Worm (Caenorhabditis elegans) whole organism, L1 larva: ENCODE results near the gene gldi-2.
A peak's percentile ranks its signal among the peaks of the same experiment; 100 is the strongest.

Source experiments
- C04F5.9 ChIP-seq: sonication (generic microtip); optimal IDR thresholded peaks from 2 replicates; lab custom pipeline; 2016; ENCODE audit warnings: missing genetic modification characterization, missing compliant biosample characterization
- C16A3.4 ChIP-seq: fragments of 150-350 bp; optimal IDR thresholded peaks from 2 replicates; lab custom pipeline; 2014; ENCODE audit warnings: missing biosample characterization, missing genetic modification characterization
- F16B12.6 ChIP-seq: fragments of 150-350 bp; optimal IDR thresholded peaks from 2 replicates; lab custom pipeline; 2014; ENCODE audit warnings: missing biosample characterization, missing genetic modification characterization
- Y116A8C.19 ChIP-seq: sonication (generic microtip); optimal IDR thresholded peaks from 2 replicates; lab custom pipeline; 2016; ENCODE audit warnings: missing compliant biosample characterization, missing genetic modification characterization, borderline replicate concordance
- alr-1 ChIP-seq: fragments of 200-800 bp; sonication (Bioruptor generic); optimal IDR thresholded peaks from 2 replicates; lab custom pipeline; 2018; ENCODE audit warnings: borderline replicate concordance, mild to moderate bottlenecking, missing genetic modification characterization, missing compliant biosample characterization
- aly-2 ChIP-seq: fragments of 150-350 bp; optimal IDR thresholded peaks from 2 replicates; lab custom pipeline; 2014; ENCODE audit warnings: missing biosample characterization, missing genetic modification characterization
- blmp-1 ChIP-seq: fragments of 150-350 bp; optimal IDR thresholded peaks from 2 replicates; lab custom pipeline; 2014; ENCODE audit warnings: missing biosample characterization, missing genetic modification characterization
- ceh-63 ChIP-seq: fragments of 200-800 bp; sonication (Bioruptor generic); optimal IDR thresholded peaks from 2 replicates; lab custom pipeline; 2018; ENCODE audit warnings: mild to moderate bottlenecking, missing genetic modification characterization, missing compliant biosample characterization
- ceh-82 ChIP-seq, 3 experiments: fragments of 150-350 bp in 1 of 3; sonication (generic microtip) in 2 of 3; optimal IDR thresholded peaks; 2 replicates each; lab custom pipeline; 2014 to 2017; ENCODE audit warnings: missing biosample characterization in 3 of 3, missing genetic modification characterization in 3 of 3
- ceh-88 ChIP-seq: fragments of 200-800 bp; sonication (Bioruptor generic); IDR thresholded peaks from 2 replicates; pipeline ENCODE4 v1.3.6; 2022; ENCODE audit warnings: missing genetic modification characterization, missing compliant biosample characterization
- ceh-90 ChIP-seq: sonication (generic microtip); optimal IDR thresholded peaks from 2 replicates; lab custom pipeline; 2016; ENCODE audit warnings: missing genetic modification characterization, missing compliant biosample characterization
- ces-1 ChIP-seq: fragments of 150-350 bp; optimal IDR thresholded peaks from 2 replicates; lab custom pipeline; 2014; ENCODE audit warnings: missing biosample characterization, missing genetic modification reagents, missing genetic modification characterization
- dpl-1 ChIP-seq, 3 experiments: fragments of 150-350 bp in 2 of 3; sonication (generic microtip) in 1 of 3; optimal IDR thresholded peaks; 2 replicates each; lab custom pipeline; 2014 to 2017; ENCODE audit warnings: missing biosample characterization in 3 of 3, missing genetic modification characterization in 3 of 3, missing genetic modification reagents in 3 of 3
- egl-13 ChIP-seq: sonication (generic microtip); optimal IDR thresholded peaks from 2 replicates; lab custom pipeline; 2016; ENCODE audit warnings: missing genotype, missing genetic modification reagents, missing genetic modification characterization, missing compliant biosample characterization
- egl-27 ChIP-seq, 2 experiments: fragments of 150-350 bp in 1 of 2; sonication (generic microtip); optimal IDR thresholded peaks; 3 replicates each; lab custom pipeline; 2017 to 2018; ENCODE audit warnings: missing biosample characterization in 2 of 2, missing genetic modification characterization in 2 of 2, missing genetic modification reagents in 2 of 2
- elt-2 ChIP-seq: sonication (generic microtip); optimal IDR thresholded peaks from 2 replicates; lab custom pipeline; 2016; ENCODE audit warnings: missing genetic modification characterization, mild to moderate bottlenecking, inconsistent platforms, missing compliant biosample characterization, missing genetic modification reagents
- elt-3 ChIP-seq, 6 experiments: fragments of 150-350 bp in 1 of 6; sonication (generic microtip); optimal IDR thresholded peaks; 2 replicates each; lab custom pipeline; 2017 to 2018; ENCODE audit warnings: missing biosample characterization in 6 of 6, missing genetic modification characterization in 6 of 6, inconsistent platforms in 1 of 6
- fkh-4 ChIP-seq: sonication (generic microtip); optimal IDR thresholded peaks from 2 replicates; lab custom pipeline; 2016; ENCODE audit warnings: missing compliant biosample characterization, missing genetic modification characterization, borderline replicate concordance
- fkh-8 ChIP-seq: sonication (generic microtip); optimal IDR thresholded peaks from 2 replicates; lab custom pipeline; 2016; ENCODE audit warnings: mild to moderate bottlenecking, missing genetic modification characterization, missing compliant biosample characterization
- grh-1 ChIP-seq: fragments of 200-800 bp; sonication (Bioruptor generic); IDR thresholded peaks from 2 replicates; pipeline ENCODE4 v1.3.6; 2022; ENCODE audit warnings: missing genetic modification reagents, missing genetic modification characterization, missing compliant biosample characterization
- hpl-2 ChIP-seq: fragments of 150-350 bp; optimal IDR thresholded peaks from 2 replicates; lab custom pipeline; 2014; ENCODE audit warnings: missing biosample characterization, missing genetic modification reagents, missing genetic modification characterization
- irx-1 ChIP-seq: sonication (generic microtip); optimal IDR thresholded peaks from 2 replicates; lab custom pipeline; 2016; ENCODE audit warnings: missing genetic modification characterization, missing compliant biosample characterization
- lin-14 ChIP-seq: fragments of 200-800 bp; sonication (Bioruptor generic); optimal IDR thresholded peaks from 2 replicates; lab custom pipeline; 2018; ENCODE audit warnings: mild to moderate bottlenecking, missing genetic modification characterization, moderate library complexity, missing compliant biosample characterization
- lin-15B ChIP-seq: fragments of 150-350 bp; sonication (generic microtip); optimal IDR thresholded peaks from 3 replicates; lab custom pipeline; 2014; ENCODE audit warnings: missing biosample characterization, missing genetic modification characterization
- lin-35 ChIP-seq, 2 experiments: fragments of 150-350 bp; optimal IDR thresholded peaks; 2 replicates each; lab custom pipeline; 2014; ENCODE audit warnings: missing biosample characterization in 2 of 2, missing genetic modification characterization in 2 of 2, missing genetic modification reagents in 2 of 2
- lin-39 ChIP-seq: fragments of 150-350 bp; optimal IDR thresholded peaks from 2 replicates; lab custom pipeline; 2014; ENCODE audit warnings: missing biosample characterization, missing genetic modification reagents, missing genetic modification characterization
- lir-3 ChIP-seq: sonication (generic microtip); optimal IDR thresholded peaks from 2 replicates; lab custom pipeline; 2016; ENCODE audit warnings: mild to moderate bottlenecking, missing genetic modification characterization, moderate library complexity, missing compliant biosample characterization; ENCODE audit not compliant: poor library complexity
- lsy-2 ChIP-seq, 2 experiments: fragments of 150-350 bp; optimal IDR thresholded peaks; 2 replicates each; lab custom pipeline; 2014; ENCODE audit warnings: missing biosample characterization in 2 of 2, missing genetic modification characterization in 2 of 2
- mab-9 ChIP-seq: fragments of 200-800 bp; sonication (Bioruptor generic); IDR thresholded peaks from 2 replicates; pipeline ENCODE4 v1.3.6; 2022; ENCODE audit warnings: missing genetic modification reagents, missing genetic modification characterization, missing compliant biosample characterization
- mep-1 ChIP-seq: fragments of 150-350 bp; optimal IDR thresholded peaks from 2 replicates; lab custom pipeline; 2014; ENCODE audit warnings: missing biosample characterization, missing genetic modification characterization
- nhr-20 ChIP-seq: sonication (generic microtip); optimal IDR thresholded peaks from 2 replicates; lab custom pipeline; 2016; ENCODE audit warnings: mild to moderate bottlenecking, missing genetic modification characterization, missing compliant biosample characterization
- nhr-28 ChIP-seq: fragments of 150-350 bp; optimal IDR thresholded peaks from 2 replicates; lab custom pipeline; 2014; ENCODE audit warnings: missing biosample characterization, missing genetic modification characterization
- nhr-84 ChIP-seq: sonication (generic microtip); optimal IDR thresholded peaks from 2 replicates; lab custom pipeline; 2017; ENCODE audit warnings: missing biosample characterization, missing genetic modification characterization
- nhr-85 ChIP-seq: sonication (generic microtip); peaks from one replicate; lab custom pipeline; 2016; ENCODE audit warnings: missing genetic modification characterization, inconsistent platforms, missing compliant biosample characterization
- nhr-90 ChIP-seq: sonication (generic microtip); optimal IDR thresholded peaks from 2 replicates; lab custom pipeline; 2016; ENCODE audit warnings: mild to moderate bottlenecking, missing genetic modification characterization, missing compliant biosample characterization; ENCODE audit not compliant: poor library complexity
- pqm-1 ChIP-seq: sonication (generic microtip); optimal IDR thresholded peaks from 3 replicates; lab custom pipeline; 2017; ENCODE audit warnings: missing biosample characterization, missing genetic modification characterization
- rnt-1 ChIP-seq: sonication (generic microtip); optimal IDR thresholded peaks from 2 replicates; lab custom pipeline; 2016; ENCODE audit warnings: mild to moderate bottlenecking, missing genetic modification characterization, moderate library complexity, missing compliant biosample characterization
- snpc-4 ChIP-seq: fragments of 150-350 bp; optimal IDR thresholded peaks from 2 replicates; lab custom pipeline; 2014; ENCODE audit warnings: missing biosample characterization, missing genetic modification characterization
- sox-4 ChIP-seq: sonication (generic microtip); optimal IDR thresholded peaks from 2 replicates; lab custom pipeline; 2016; ENCODE audit warnings: missing genetic modification characterization, missing compliant biosample characterization
- swsn-7 ChIP-seq: sonication (generic microtip); optimal IDR thresholded peaks from 2 replicates; lab custom pipeline; 2016; ENCODE audit warnings: missing genetic modification characterization, missing compliant biosample characterization
- tbx-2 ChIP-seq: sonication (generic microtip); optimal IDR thresholded peaks from 2 replicates; lab custom pipeline; 2016; ENCODE audit warnings: missing genetic modification characterization, missing compliant biosample characterization
- tlp-1 ChIP-seq: fragments of 150-350 bp; optimal IDR thresholded peaks from 2 replicates; lab custom pipeline; 2014; ENCODE audit warnings: missing biosample characterization, missing genetic modification characterization
- unc-62 ChIP-seq: fragments of 150-350 bp; optimal IDR thresholded peaks from 2 replicates; lab custom pipeline; 2014; ENCODE audit warnings: missing biosample characterization, missing genetic modification reagents, missing genetic modification characterization
- unc-86 ChIP-seq: sonication (generic microtip); optimal IDR thresholded peaks from 2 replicates; lab custom pipeline; 2016; ENCODE audit warnings: missing genetic modification characterization, missing compliant biosample characterization
- vab-15 ChIP-seq: sonication (generic microtip); optimal IDR thresholded peaks from 2 replicates; lab custom pipeline; 2017; ENCODE audit warnings: missing genotype, mild to moderate bottlenecking, missing genetic modification characterization, missing compliant biosample characterization
- xbp-1 ChIP-seq: sonication (generic microtip); optimal IDR thresholded peaks from 2 replicates; lab custom pipeline; 2016; ENCODE audit warnings: missing genetic modification characterization, missing compliant biosample characterization
- zag-1 ChIP-seq: fragments of 150-350 bp; optimal IDR thresholded peaks from 2 replicates; lab custom pipeline; 2014; ENCODE audit warnings: missing biosample characterization, missing genetic modification characterization
- ztf-11 ChIP-seq, 2 experiments: sonication (generic microtip); optimal IDR thresholded peaks; 2 replicates each; lab custom pipeline; 2016 to 2017; ENCODE audit warnings: missing genetic modification characterization in 2 of 2, missing biosample characterization in 1 of 2, missing compliant biosample characterization in 1 of 2
- ztf-4 ChIP-seq: fragments of 150-350 bp; optimal IDR thresholded peaks from 2 replicates; lab custom pipeline; 2014; ENCODE audit warnings: missing biosample characterization, missing genetic modification characterization

Gene gldi-2

ce11 chrII:6836762-6837566 lies 53.7 kb downstream of the gldi-2 start:
- TF ChIP-seq ceh-63 (GFP tag; lab: Kevin White, UChicago) (no peak), egl-13 (tag; lab: Kevin White, UChicago) (no peak), unc-62 (GFP tag; lab: Kevin White, UChicago) (no peak), lin-14 (GFP tag; lab: Kevin White, UChicago) (peak; percentile 31), tlp-1 (tag; lab: Kevin White, UChicago) (no peak), elt-2 (tag; lab: Kevin White, UChicago) (peak; percentile 62), nhr-85 (peak; percentile 79), xbp-1 (tag; lab: Kevin White, UChicago) (no peak), ztf-11 (tag; optimal IDR thresholded peaks at IDR 0.05; lab: Kevin White, UChicago) (no peak), vab-15 (no peak), swsn-7 (tag; lab: Kevin White, UChicago) (no peak), ztf-4 (tag; lab: Kevin White, UChicago) (no peak), blmp-1 (tag; lab: Kevin White, UChicago) (peak; percentile 89), hpl-2 (GFP tag; lab: Kevin White, UChicago) (no peak), aly-2 (tag; lab: Kevin White, UChicago) (no peak), dpl-1 (GFP tag; optimal IDR thresholded peaks at IDR 0.05; lab: Kevin White, UChicago) (no peak), pqm-1 (tag; lab: Kevin White, UChicago) (no peak), lin-35 (GFP tag; optimal IDR thresholded peaks at IDR 0.05; lab: Kevin White, UChicago) (peak in 1 of 2 experiments; percentile 27), mep-1 (tag; lab: Kevin White, UChicago) (no peak), mab-9 (GFP tag; lab: Robert Waterston, UW) (no peak), lin-39 (no peak), C16A3.4 (tag; lab: Kevin White, UChicago) (no peak), ceh-82 (tag; optimal IDR thresholded peaks at IDR 0.05; lab: Kevin White, UChicago) (no peak), grh-1 (GFP tag; lab: Robert Waterston, UW) (no peak), fkh-8 (tag; lab: Kevin White, UChicago) (no peak), lsy-2 (tag; optimal IDR thresholded peaks at IDR 0.05; lab: Kevin White, UChicago) (peak in 1 of 2 experiments; percentile 14), sox-4 (tag; lab: Kevin White, UChicago) (no peak), rnt-1 (tag; lab: Kevin White, UChicago) (no peak), unc-86 (tag; lab: Kevin White, UChicago) (no peak), snpc-4 (tag; lab: Kevin White, UChicago) (no peak), egl-27 (tag; optimal IDR thresholded peaks at IDR 0.05; lab: Kevin White, UChicago) (peak; percentile 37 to 92), lin-15B (tag; lab: Kevin White, UChicago) (no peak), elt-3 (tag; optimal IDR thresholded peaks at IDR 0.05; lab: Kevin White, UChicago) (peak in 2 of 6 experiments; percentile 4 to 65), F16B12.6 (tag; lab: Kevin White, UChicago) (no peak), nhr-84 (tag; lab: Kevin White, UChicago) (no peak), ceh-90 (tag; lab: Kevin White, UChicago) (no peak), nhr-28 (no peak), ces-1 (GFP tag; lab: Kevin White, UChicago) (no peak), alr-1 (tag; lab: Kevin White, UChicago) (no peak), Y116A8C.19 (no peak), zag-1 (tag; lab: Kevin White, UChicago) (no peak), lir-3 (tag; lab: Kevin White, UChicago) (no peak), C04F5.9 (tag; lab: Kevin White, UChicago) (no peak), irx-1 (tag; lab: Kevin White, UChicago) (no peak), fkh-4 (tag; lab: Kevin White, UChicago) (no peak), tbx-2 (no peak), nhr-90 (tag; lab: Kevin White, UChicago) (no peak), ceh-88 (GFP tag; lab: Robert Waterston, UW) (no peak), nhr-20 (tag; lab: Kevin White, UChicago) (peak; percentile 8)
